Fruit fly (Drosophila melanogaster): ENCODE data around the gene Zmynd8.

Gene Zmynd8

dm6 chr3R:31723206-31723933 is 54.1 kb downstream of the Zmynd8 start (continued):
- TF ChIP-seq CG9727 (GFP tag; optimal IDR thresholded peaks at IDR 0.05): peak; percentile 46
- TF ChIP-seq CG8388 (GFP tag; optimal IDR thresholded peaks at IDR 0.05): peak; percentile 4
- no peak for TF ChIP-seq PHDP (tag; optimal IDR thresholded peaks at IDR 0.05)
- TF ChIP-seq lmd (GFP tag; IDR thresholded peaks at IDR 0.05): 0 out of 2 replicates have a peak, but pooled peaks have one; percentile 30
- TF ChIP-seq pho (GFP tag; optimal IDR thresholded peaks at IDR 0.05): no peak
- peak; percentile 54 for TF ChIP-seq gem (tag; optimal IDR thresholded peaks at IDR 0.05)
- peak; percentile 54 for TF ChIP-seq CG11504 (tag; optimal IDR thresholded peaks at IDR 0.05)
- peak; percentile 6 for TF ChIP-seq Sox100B (GFP tag; optimal IDR thresholded peaks at IDR 0.05)
- TF ChIP-seq yki (optimal IDR thresholded peaks at IDR 0.05): no peak
- peak; percentile 20 for TF ChIP-seq abd-A (tag; optimal IDR thresholded peaks at IDR 0.05)
- TF ChIP-seq Xbp1 (GFP tag; optimal IDR thresholded peaks at IDR 0.05): peak; percentile 7
- no peak for TF ChIP-seq CG4282 (GFP tag; optimal IDR thresholded peaks at IDR 0.05)
- TF ChIP-seq sd (tag; optimal IDR thresholded peaks at IDR 0.05): peak; percentile 78
- peak; percentile 37 for TF ChIP-seq Meics (GFP tag; optimal IDR thresholded peaks at IDR 0.05)
- no peak for TF ChIP-seq vvl (GFP tag; IDR thresholded peaks at IDR 0.05)
- TF ChIP-seq ken (GFP tag; IDR thresholded peaks at IDR 0.05): no peak
- peak; percentile 43 for TF ChIP-seq fd96Cb (tag; optimal IDR thresholded peaks at IDR 0.05)
- TF ChIP-seq lola (GFP tag; optimal IDR thresholded peaks at IDR 0.05): peak in 1 of 3 experiments; percentile 5
- TF ChIP-seq exex (tag; optimal IDR thresholded peaks at IDR 0.05): no peak
- peak; percentile 21 for TF ChIP-seq dmrt99B (tag; optimal IDR thresholded peaks at IDR 0.05)
- peak; percentile 84 for TF ChIP-seq Adf1 (GFP tag; IDR thresholded peaks at IDR 0.05)
- TF ChIP-seq croc (GFP tag; conservative IDR thresholded peaks at IDR 0.05): peak; percentile 13; the same call in 1 of the 3 replicates
- peak; percentile 29 for TF ChIP-seq Camta (GFP tag; optimal IDR thresholded peaks at IDR 0.05)
- peak; percentile 50 for TF ChIP-seq phol (tag; optimal IDR thresholded peaks at IDR 0.05)
- TF ChIP-seq CG11695 (GFP tag; IDR thresholded peaks at IDR 0.05): peak; percentile 42; the same call in 2 of the 3 replicates
- TF ChIP-seq CG1647 (GFP tag; optimal IDR thresholded peaks at IDR 0.05): no peak
- peak; percentile 38 for TF ChIP-seq CG7556 (GFP tag; optimal IDR thresholded peaks at IDR 0.05)
- TF ChIP-seq Trl (optimal IDR thresholded peaks at IDR 0.05): peak in 1 of 2 experiments; percentile 24
- TF ChIP-seq Trl (GFP tag; optimal IDR thresholded peaks at IDR 0.05): no peak
- peak; percentile 9 for TF ChIP-seq Side (GFP tag; optimal IDR thresholded peaks at IDR 0.05)
- TF ChIP-seq CG1024 (GFP tag; IDR thresholded peaks at IDR 0.05): no peak
- TF ChIP-seq bowl (GFP tag; IDR thresholded peaks at IDR 0.05): no peak
- peak; percentile 26 for TF ChIP-seq Ssrp (tag; optimal IDR thresholded peaks at IDR 0.05)
- TF ChIP-seq sna (GFP tag; IDR thresholded peaks at IDR 0.05; ENCODE audit: partially characterized antibody): no peak
- peak; percentile 29; the same call in 1 of the 2 replicates for TF ChIP-seq Rfx (GFP tag; IDR thresholded peaks at IDR 0.05)
- TF ChIP-seq Xrp1 (GFP tag; IDR thresholded peaks at IDR 0.05): peak; percentile 28; the same call in 1 of the 2 replicates
- peak; percentile 47; the same call in 1 of the 2 replicates for TF ChIP-seq Drgx (GFP tag; IDR thresholded peaks at IDR 0.05)
- TF ChIP-seq Aef1 (GFP tag; IDR thresholded peaks at IDR 0.05): peak; percentile 39; the same call in 1 of the 3 replicates
- TF ChIP-seq CG2120 (GFP tag; optimal IDR thresholded peaks at IDR 0.05): peak; percentile 22
- TF ChIP-seq gfzf (GFP tag; optimal IDR thresholded peaks at IDR 0.05): no peak
- peak; percentile 27 to 59 for TF ChIP-seq bsh (GFP tag; optimal IDR thresholded peaks at IDR 0.05)
- TF ChIP-seq ac (GFP tag; optimal IDR thresholded peaks at IDR 0.05): no peak
- TF ChIP-seq kni (GFP tag; optimal IDR thresholded peaks at IDR 0.05): peak; percentile 55
- TF ChIP-seq CoRest (tag; optimal IDR thresholded peaks at IDR 0.05): peak; percentile 11
- no peak for TF ChIP-seq GATAe (GFP tag; conservative IDR thresholded peaks at IDR 0.05)
- peak; percentile 46 for TF ChIP-seq pros (GFP tag; optimal IDR thresholded peaks at IDR 0.05)
- TF ChIP-seq sens (GFP tag): peak; percentile 88
- peak; percentile 11 for TF ChIP-seq D19A (tag; optimal IDR thresholded peaks at IDR 0.05)
- TF ChIP-seq CG12391 (tag; optimal IDR thresholded peaks at IDR 0.05): peak; percentile 44

All from whole organism, embryonic.